Fruit fly (Drosophila melanogaster) Kc167 (cell line): ENCODE data around the gene CG12054.

ENCODE experiments used
- h ChIP-seq: fragments of >200 bp; optimal IDR thresholded peaks from 3 replicates; lab custom pipeline; 2018; ENCODE audit warnings: missing external identifiers
- insv ChIP-seq: fragments of >200 bp; optimal IDR thresholded peaks from 3 replicates; lab custom pipeline; 2018; ENCODE audit warnings: missing external identifiers

- no peak for TF ChIP-seq h (lab: Kevin White, UChicago)
- no peak for TF ChIP-seq insv (lab: Kevin White, UChicago)
These were observed 38.7 kb upstream of the CG12054 start for dm6 chr3R:31181816-31182215.
